Fruit fly (Drosophila melanogaster) whole organism, embryonic: Measurements from ENCODE around the gene Dhdds.
A peak's percentile ranks its signal among the peaks of the same experiment; 100 is the strongest.

Experiments used
- ATbp ChIP-seq: fragments of 200-800 bp; sonication (Bioruptor generic); optimal IDR thresholded peaks from 2 replicates; lab custom pipeline; 2017; ENCODE audit warnings: missing biosample characterization, mild to moderate bottlenecking, missing genetic modification characterization, missing genetic modification reagents
- Asciz ChIP-seq: fragments of 200-800 bp; sonication (Bioruptor generic); optimal IDR thresholded peaks from 2 replicates; lab custom pipeline; 2017; ENCODE audit warnings: missing biosample characterization, mild to moderate bottlenecking, missing genetic modification characterization, missing genetic modification reagents
- BEAF-32 ChIP-seq: fragments of 200-800 bp; sonication (Bioruptor generic); optimal IDR thresholded peaks from 3 replicates; lab custom pipeline; 2017; ENCODE audit warnings: missing biosample characterization, missing genetic modification characterization, mild to moderate bottlenecking, moderate library complexity, missing genetic modification reagents
- Blimp-1 ChIP-seq: fragments of 200-800 bp; sonication (Bioruptor generic); optimal IDR thresholded peaks from 3 replicates; lab custom pipeline; 2018; ENCODE audit warnings: missing biosample characterization, missing genetic modification characterization, mild to moderate bottlenecking, moderate library complexity, missing genetic modification reagents
- CG10321 ChIP-seq: fragments of 200-800 bp; sonication (Bioruptor generic); IDR thresholded peaks from 2 replicates; pipeline ENCODE4 v1.3.6; 2022; ENCODE audit warnings: missing biosample characterization, missing genetic modification characterization
- CG10565 ChIP-seq: fragments of 200-800 bp; sonication (Bioruptor generic); optimal IDR thresholded peaks from 3 replicates; lab custom pipeline; 2016; ENCODE audit warnings: missing biosample characterization, mild to moderate bottlenecking, missing genetic modification characterization
- CG10654 ChIP-seq: fragments of 200-800 bp; sonication (Bioruptor generic); optimal IDR thresholded peaks from 2 replicates; lab custom pipeline; 2016; ENCODE audit warnings: missing biosample characterization, missing genetic modification characterization
- CG1602 ChIP-seq: fragments of 200-800 bp; sonication (Bioruptor generic); optimal IDR thresholded peaks from 3 replicates; lab custom pipeline; 2016; ENCODE audit warnings: missing biosample characterization, missing genetic modification characterization
- CG17361 ChIP-seq: fragments of 200-800 bp; sonication (Bioruptor generic); IDR thresholded peaks from 3 replicates; pipeline ENCODE4 v1.3.6; 2022; ENCODE audit warnings: missing biosample characterization, missing genetic modification characterization
- CG2129 ChIP-seq: fragments of 200-800 bp; sonication (Bioruptor generic); IDR thresholded peaks from 2 replicates; pipeline ENCODE4 v1.3.6; 2022; ENCODE audit warnings: missing biosample characterization, missing genetic modification characterization; ENCODE audit not compliant: partially characterized antibody
- CG30403 ChIP-seq: fragments of 200-800 bp; sonication (Bioruptor generic); optimal IDR thresholded peaks from 3 replicates; lab custom pipeline; 2016; ENCODE audit warnings: missing biosample characterization, missing genetic modification characterization
- CG32772 ChIP-seq: fragments of 200-800 bp; sonication (Bioruptor generic); IDR thresholded peaks from 2 replicates; pipeline ENCODE4 v1.3.6; 2022; ENCODE audit warnings: missing biosample characterization, missing genetic modification characterization
- CG33557 ChIP-seq: fragments of 200-800 bp; sonication (Bioruptor generic); optimal IDR thresholded peaks from 2 replicates; lab custom pipeline; 2019; ENCODE audit warnings: missing biosample characterization, mild to moderate bottlenecking, missing genetic modification characterization, moderate library complexity
- CG3407 ChIP-seq: fragments of 200-800 bp; sonication (Bioruptor generic); optimal IDR thresholded peaks from 2 replicates; lab custom pipeline; 2018; ENCODE audit warnings: missing biosample characterization, mild to moderate bottlenecking, missing genetic modification characterization
- CG6689 ChIP-seq: fragments of 200-800 bp; sonication (Bioruptor generic); IDR thresholded peaks from 2 replicates; pipeline ENCODE4 v1.3.6; 2022; ENCODE audit warnings: missing biosample characterization, missing genetic modification characterization
- CG7928 ChIP-seq: fragments of 200-800 bp; sonication (Bioruptor generic); optimal IDR thresholded peaks from 2 replicates; lab custom pipeline; 2017; ENCODE audit warnings: missing biosample characterization, mild to moderate bottlenecking, missing genetic modification characterization
- CG8359 ChIP-seq: fragments of 200-800 bp; sonication (Bioruptor generic); optimal IDR thresholded peaks from 2 replicates; lab custom pipeline; 2017; ENCODE audit warnings: missing biosample characterization, mild to moderate bottlenecking, missing genetic modification characterization, borderline replicate concordance
- CG8924 ChIP-seq: fragments of 200-800 bp; optimal IDR thresholded peaks from 3 replicates; lab custom pipeline; 2019; ENCODE audit warnings: missing biosample characterization, mild to moderate bottlenecking, missing genetic modification characterization, moderate library complexity
- D ChIP-seq, 2 experiments: fragments of 200-800 bp in 1 of 2; fragments of >200 bp in 1 of 2; sonication (Bioruptor generic) in 1 of 2; optimal IDR thresholded peaks; 2 replicates in 1 of 2; 3 replicates in 1 of 2; lab custom pipeline; 2017; ENCODE audit warnings: mild to moderate bottlenecking in 1 of 2, missing biosample characterization in 1 of 2, missing genetic modification characterization in 1 of 2, missing genetic modification reagents in 1 of 2
- Dll ChIP-seq: fragments of 200-800 bp; sonication (Bioruptor generic); IDR thresholded peaks from 4 replicates; pipeline ENCODE4 v1.3.6; 2022; ENCODE audit warnings: missing biosample characterization, missing genetic modification characterization; ENCODE audit not compliant: partially characterized antibody
- Ets65A ChIP-seq: fragments of 200-800 bp; sonication (Bioruptor generic); peaks from one replicate; lab custom pipeline; 2016; ENCODE audit warnings: missing biosample characterization, missing genetic modification characterization
- Hey ChIP-seq: fragments of 200-800 bp; sonication (Bioruptor generic); optimal IDR thresholded peaks from 3 replicates; lab custom pipeline; 2018; ENCODE audit warnings: missing biosample characterization, mild to moderate bottlenecking, missing genetic modification characterization
- Hmx ChIP-seq: fragments of 200-800 bp; sonication (Bioruptor generic); optimal IDR thresholded peaks from 2 replicates; lab custom pipeline; 2016; ENCODE audit warnings: missing biosample characterization, missing genetic modification characterization
- Med ChIP-seq: fragments of 200-800 bp; sonication (Bioruptor generic); peaks from one replicate; lab custom pipeline; 2016; ENCODE audit warnings: missing biosample characterization, missing genetic modification characterization, mild to moderate bottlenecking, inconsistent platforms, moderate library complexity
- NC2β ChIP-seq: fragments of 200-800 bp; sonication (Bioruptor generic); optimal IDR thresholded peaks from 2 replicates; lab custom pipeline; 2016; ENCODE audit warnings: missing biosample characterization, missing genetic modification characterization
- Rx ChIP-seq: fragments of 200-800 bp; sonication (Bioruptor generic); IDR thresholded peaks from 2 replicates; pipeline ENCODE4 v1.3.6; 2022; ENCODE audit warnings: missing biosample characterization, missing genetic modification characterization
- Sox100B ChIP-seq: fragments of 200-800 bp; sonication (Bioruptor generic); optimal IDR thresholded peaks from 3 replicates; lab custom pipeline; 2018; ENCODE audit warnings: missing biosample characterization, mild to moderate bottlenecking, missing genetic modification characterization
- TFAM ChIP-seq: fragments of 200-800 bp; sonication (Bioruptor generic); optimal IDR thresholded peaks from 2 replicates; lab custom pipeline; 2017; ENCODE audit warnings: missing biosample characterization, missing genetic modification characterization, inconsistent platforms
- Xbp1 ChIP-seq: fragments of 200-800 bp; sonication (Bioruptor generic); optimal IDR thresholded peaks from 3 replicates; lab custom pipeline; 2016; ENCODE audit warnings: missing biosample characterization, mild to moderate bottlenecking, missing genetic modification characterization
- abd-A ChIP-seq: fragments of 200-800 bp; sonication (Bioruptor generic); optimal IDR thresholded peaks from 3 replicates; lab custom pipeline; 2019; ENCODE audit warnings: missing biosample characterization, mild to moderate bottlenecking, missing genetic modification characterization, moderate library complexity
- ac ChIP-seq: fragments of 200-800 bp; sonication (Bioruptor generic); optimal IDR thresholded peaks from 3 replicates; lab custom pipeline; 2017; ENCODE audit warnings: missing biosample characterization, mild to moderate bottlenecking, missing genetic modification characterization
- az2 ChIP-seq: fragments of 200-800 bp; sonication (Bioruptor generic); optimal IDR thresholded peaks from 3 replicates; lab custom pipeline; 2016; ENCODE audit warnings: missing biosample characterization, missing genetic modification characterization
- bsh ChIP-seq, 2 experiments: fragments of 200-800 bp; sonication (Bioruptor generic); optimal IDR thresholded peaks; 2 replicates each; lab custom pipeline; 2017 to 2018; ENCODE audit warnings: mild to moderate bottlenecking in 2 of 2, missing biosample characterization in 2 of 2, missing genetic modification characterization in 2 of 2, moderate library complexity in 1 of 2
- chn ChIP-seq: fragments of 200-800 bp; sonication (Bioruptor generic); optimal IDR thresholded peaks from 2 replicates; lab custom pipeline; 2016; ENCODE audit warnings: missing biosample characterization, missing genetic modification characterization
- eve ChIP-seq, 2 experiments: fragments of >200 bp; optimal IDR thresholded peaks; 2 replicates each; lab custom pipeline; 2017; ENCODE audit warnings: missing biosample characterization in 2 of 2, missing genetic modification characterization in 2 of 2
- gem ChIP-seq: fragments of 200-800 bp; sonication (Bioruptor generic); optimal IDR thresholded peaks from 2 replicates; lab custom pipeline; 2019; ENCODE audit warnings: missing biosample characterization, mild to moderate bottlenecking, missing genetic modification characterization, moderate library complexity
- nerfin-1 ChIP-seq: fragments of 200-800 bp; sonication (Bioruptor generic); optimal IDR thresholded peaks from 3 replicates; lab custom pipeline; 2019; ENCODE audit warnings: missing biosample characterization, mild to moderate bottlenecking, missing genetic modification characterization, moderate library complexity
- nom ChIP-seq: fragments of 200-800 bp; sonication (Bioruptor generic); optimal IDR thresholded peaks from 2 replicates; lab custom pipeline; 2017; ENCODE audit warnings: missing biosample characterization, missing genetic modification characterization, mild to moderate bottlenecking, moderate library complexity, missing genetic modification reagents
- peb ChIP-seq: fragments of 200-800 bp; sonication (Bioruptor generic); IDR thresholded peaks from 2 replicates; pipeline ENCODE4 v1.3.6; 2022; ENCODE audit warnings: missing biosample characterization, missing genetic modification characterization
- phol ChIP-seq: fragments of 200-800 bp; sonication (Bioruptor generic); optimal IDR thresholded peaks from 3 replicates; lab custom pipeline; 2018; ENCODE audit warnings: missing biosample characterization, mild to moderate bottlenecking, missing genetic modification characterization, moderate library complexity
- repo ChIP-seq: fragments of 200-800 bp; sonication (Bioruptor generic); optimal IDR thresholded peaks from 2 replicates; lab custom pipeline; 2016; ENCODE audit warnings: missing biosample characterization, missing genetic modification characterization
- row ChIP-seq: fragments of 200-800 bp; sonication (Bioruptor generic); IDR thresholded peaks from 3 replicates; pipeline ENCODE4 v1.3.6; 2022; ENCODE audit warnings: missing biosample characterization, missing genetic modification characterization
- sc ChIP-seq, 3 experiments: fragments of >200 bp in 2 of 3; fragments of 200-800 bp in 1 of 3; sonication (Bioruptor generic) in 1 of 3; optimal IDR thresholded peaks; 2 replicates in 2 of 3; 3 replicates in 1 of 3; lab custom pipeline; 2017; ENCODE audit warnings: mild to moderate bottlenecking in 1 of 3, missing biosample characterization in 1 of 3, missing genetic modification characterization in 1 of 3, missing genetic modification reagents in 1 of 3
- sens ChIP-seq: fragments of 200-800 bp; sonication (Bioruptor generic); peaks from one replicate; lab custom pipeline; 2016; ENCODE audit warnings: missing biosample characterization, missing genetic modification characterization
- sqz ChIP-seq: fragments of 200-800 bp; sonication (Bioruptor generic); optimal IDR thresholded peaks from 3 replicates; lab custom pipeline; 2018; ENCODE audit warnings: missing biosample characterization, mild to moderate bottlenecking, missing genetic modification characterization
- trem ChIP-seq: fragments of 200-800 bp; optimal IDR thresholded peaks from 3 replicates; lab custom pipeline; 2019; ENCODE audit warnings: missing biosample characterization, mild to moderate bottlenecking, missing genetic modification characterization, moderate library complexity
- unpg ChIP-seq: fragments of 200-800 bp; sonication (Bioruptor generic); optimal IDR thresholded peaks from 3 replicates; lab custom pipeline; 2018; ENCODE audit warnings: missing biosample characterization, mild to moderate bottlenecking, missing genetic modification characterization, moderate library complexity

Dhdds gene

dm6 chrX:7980786-7981185 is 47.6 kb upstream of the Dhdds start:
- TF ChIP-seq bsh (GFP tag; optimal IDR thresholded peaks at IDR 0.05; lab: Kevin White, UChicago) (peak in 1 of 2 experiments; percentile 39), Dll (GFP tag; lab: Robert Waterston, UW) (no peak), Xbp1 (GFP tag; lab: Kevin White, UChicago) (no peak), Ets65A (GFP tag; lab: Kevin White, UChicago) (peak; percentile 38), Rx (no peak), CG6689 (no peak), CG1602 (GFP tag; lab: Kevin White, UChicago) (no peak), peb (GFP tag; lab: Robert Waterston, UW) (no peak), repo (no peak), TFAM (GFP tag; lab: Kevin White, UChicago) (no peak), nom (GFP tag; lab: Kevin White, UChicago) (peak; percentile 95)

- TF ChIP-seq abd-A (tag; lab: Kevin White, UChicago) (no peak), CG8359 (GFP tag; lab: Kevin White, UChicago) (no peak), chn (no peak)
Measured at dm6 chrX:7979202-7979601, 46.1 kb upstream of the Dhdds start.

- TF ChIP-seq row (GFP tag; lab: Robert Waterston, UW): peak; percentile 45; the same call in 2 of the 3 replicates
- peak; percentile 8 for TF ChIP-seq az2 (GFP tag; lab: Kevin White, UChicago)
- no peak for TF ChIP-seq D (optimal IDR thresholded peaks at IDR 0.05; lab: Kevin White, UChicago)
- peak; percentile 28 for TF ChIP-seq D (GFP tag; optimal IDR thresholded peaks at IDR 0.05; lab: Kevin White, UChicago)
- peak; percentile 18 for TF ChIP-seq CG30403 (GFP tag; lab: Kevin White, UChicago)
- TF ChIP-seq CG32772 (GFP tag; lab: Robert Waterston, UW): no peak
- no peak for TF ChIP-seq CG33557 (GFP tag; lab: Kevin White, UChicago)
- TF ChIP-seq trem (tag; lab: Kevin White, UChicago): no peak
- TF ChIP-seq ac (GFP tag; lab: Kevin White, UChicago): no peak
- TF ChIP-seq eve (GFP tag; optimal IDR thresholded peaks at IDR 0.05; lab: Kevin White, UChicago): peak in 1 of 2 experiments; percentile 70
- TF ChIP-seq sens: peak; percentile 84
- no peak for TF ChIP-seq CG10321
- peak; percentile 40 for TF ChIP-seq ATbp (GFP tag; lab: Kevin White, UChicago)
- TF ChIP-seq CG8924 (tag; lab: Kevin White, UChicago): peak; percentile 9
- no peak for TF ChIP-seq CG2129 (GFP tag; lab: Robert Waterston, UW)
- TF ChIP-seq NC2β: no peak
- TF ChIP-seq phol (tag; lab: Kevin White, UChicago): peak; percentile 51
- no peak for TF ChIP-seq Hmx (GFP tag; lab: Kevin White, UChicago)
- peak; percentile 49 for TF ChIP-seq Med (GFP tag; lab: Kevin White, UChicago)
- peak; percentile 53 for TF ChIP-seq gem (tag; lab: Kevin White, UChicago)
- TF ChIP-seq Asciz (GFP tag; lab: Kevin White, UChicago): peak; percentile 30
- no peak for TF ChIP-seq CG7928
- peak; percentile 36 for TF ChIP-seq Sox100B (GFP tag; lab: Kevin White, UChicago)
- peak; percentile 23 for TF ChIP-seq unpg (GFP tag; lab: Kevin White, UChicago)
- no peak for TF ChIP-seq Hey
- TF ChIP-seq BEAF-32 (GFP tag; lab: Kevin White, UChicago): no peak
- TF ChIP-seq CG3407 (GFP tag; lab: Kevin White, UChicago): peak; percentile 24
- peak; percentile 57; the same call in 2 of the 3 replicates for TF ChIP-seq CG17361
- no peak for TF ChIP-seq sqz (GFP tag; lab: Kevin White, UChicago)
- TF ChIP-seq Blimp-1 (GFP tag; lab: Kevin White, UChicago): peak; percentile 30
- TF ChIP-seq CG10565 (GFP tag; lab: Kevin White, UChicago): no peak
- TF ChIP-seq sc (optimal IDR thresholded peaks at IDR 0.05; lab: Kevin White, UChicago): no peak
- peak; percentile 12 for TF ChIP-seq sc (GFP tag; optimal IDR thresholded peaks at IDR 0.05; lab: Kevin White, UChicago)
- TF ChIP-seq CG10654 (GFP tag; lab: Kevin White, UChicago): no peak
- peak; percentile 13 for TF ChIP-seq nerfin-1 (tag; lab: Kevin White, UChicago)
Measured at dm6 chrX:7978027-7978426, 44.9 kb upstream of the Dhdds start.
